Fruit fly (Drosophila melanogaster) whole organism, embryonic: ENCODE data around the gene Cul5.

Experiments
- Adf1 ChIP-seq: fragments of 200-800 bp; sonication (Bioruptor generic); IDR thresholded peaks from 2 replicates; pipeline ENCODE4 v1.3.6; 2022; ENCODE audit warnings: missing biosample characterization, missing genetic modification characterization
- Antp ChIP-seq: fragments of 200-800 bp; sonication (Bioruptor generic); optimal IDR thresholded peaks from 3 replicates; lab custom pipeline; 2016; ENCODE audit warnings: missing biosample characterization, missing genetic modification characterization
- Asciz ChIP-seq: fragments of 200-800 bp; sonication (Bioruptor generic); optimal IDR thresholded peaks from 2 replicates; lab custom pipeline; 2017; ENCODE audit warnings: missing biosample characterization, mild to moderate bottlenecking, missing genetic modification characterization, missing genetic modification reagents
- CG1024 ChIP-seq: fragments of 200-800 bp; sonication (Bioruptor generic); IDR thresholded peaks from 2 replicates; pipeline ENCODE4 v1.3.6; 2022; ENCODE audit warnings: missing biosample characterization, missing genetic modification characterization
- CG12299 ChIP-seq: fragments of 200-800 bp; sonication (Bioruptor generic); optimal IDR thresholded peaks from 2 replicates; lab custom pipeline; 2018; ENCODE audit warnings: missing biosample characterization, mild to moderate bottlenecking, missing genetic modification characterization
- CG13424 ChIP-seq: fragments of 200-800 bp; sonication (Bioruptor generic); optimal IDR thresholded peaks from 2 replicates; lab custom pipeline; 2019; ENCODE audit warnings: missing biosample characterization, mild to moderate bottlenecking, missing genetic modification characterization, moderate library complexity
- CG14014 ChIP-seq: fragments of 200-800 bp; sonication (Bioruptor generic); IDR thresholded peaks from 2 replicates; pipeline ENCODE4 v1.3.6; 2022; ENCODE audit warnings: missing biosample characterization, missing genetic modification characterization
- CG15269 ChIP-seq: fragments of 200-800 bp; sonication (Bioruptor generic); optimal IDR thresholded peaks from 2 replicates; lab custom pipeline; 2018; ENCODE audit warnings: missing biosample characterization, mild to moderate bottlenecking, missing genetic modification characterization, moderate library complexity
- CG15696 ChIP-seq: fragments of 200-800 bp; sonication (Bioruptor generic); optimal IDR thresholded peaks from 2 replicates; lab custom pipeline; 2019; ENCODE audit warnings: missing biosample characterization, mild to moderate bottlenecking, missing genetic modification characterization, moderate library complexity
- CG18476 ChIP-seq: fragments of 200-800 bp; sonication (Bioruptor generic); optimal IDR thresholded peaks from 2 replicates; lab custom pipeline; 2016; ENCODE audit warnings: missing biosample characterization, mild to moderate bottlenecking, missing genetic modification characterization
- CG18619 ChIP-seq: fragments of 200-800 bp; sonication (Bioruptor generic); optimal IDR thresholded peaks from 3 replicates; lab custom pipeline; 2017; ENCODE audit warnings: missing biosample characterization, mild to moderate bottlenecking, missing genetic modification characterization
- CG2889 ChIP-seq: fragments of 200-800 bp; sonication (Bioruptor generic); IDR thresholded peaks from 3 replicates; pipeline ENCODE4 v1.3.6; 2022; ENCODE audit warnings: missing biosample characterization, missing genetic modification characterization
- CG3163 ChIP-seq: fragments of 200-800 bp; sonication (Bioruptor generic); optimal IDR thresholded peaks from 3 replicates; lab custom pipeline; 2016; ENCODE audit warnings: missing biosample characterization, missing genetic modification characterization
- CG3995 ChIP-seq: fragments of 200-800 bp; sonication (Bioruptor generic); optimal IDR thresholded peaks from 3 replicates; lab custom pipeline; 2016; ENCODE audit warnings: missing biosample characterization, missing genetic modification characterization
- CG43689 ChIP-seq: fragments of 200-800 bp; sonication (Bioruptor generic); IDR thresholded peaks from 2 replicates; pipeline ENCODE4 v1.3.6; 2022; ENCODE audit warnings: missing biosample characterization, missing genetic modification characterization
- CG4854 ChIP-seq: fragments of 200-800 bp; sonication (Bioruptor generic); optimal IDR thresholded peaks from 2 replicates; lab custom pipeline; 2016; ENCODE audit warnings: missing biosample characterization, missing genetic modification characterization, inconsistent platforms
- CG5180 ChIP-seq: fragments of 200-800 bp; sonication (Bioruptor generic); optimal IDR thresholded peaks from 3 replicates; lab custom pipeline; 2017; ENCODE audit warnings: missing biosample characterization, missing genetic modification characterization, mild to moderate bottlenecking, moderate library complexity, missing genetic modification reagents
- CG8089 ChIP-seq: fragments of 200-800 bp; sonication (Bioruptor generic); optimal IDR thresholded peaks from 3 replicates; lab custom pipeline; 2016; ENCODE audit warnings: missing biosample characterization, missing genetic modification characterization
- CkIIα-i1 ChIP-seq: fragments of 200-800 bp; sonication (Bioruptor generic); IDR thresholded peaks from 2 replicates; pipeline ENCODE4 v1.3.6; 2022; ENCODE audit warnings: missing biosample characterization, missing genetic modification characterization
- Elba2 ChIP-seq: fragments of 200-800 bp; sonication (Bioruptor generic); optimal IDR thresholded peaks from 3 replicates; lab custom pipeline; 2016; ENCODE audit warnings: missing biosample characterization, missing genetic modification characterization
- Fer2 ChIP-seq: fragments of 200-800 bp; sonication (Bioruptor generic); optimal IDR thresholded peaks from 2 replicates; lab custom pipeline; 2018; ENCODE audit warnings: missing biosample characterization, mild to moderate bottlenecking, missing genetic modification characterization, moderate library complexity
- Fer3 ChIP-seq: fragments of 200-800 bp; sonication (Bioruptor generic); optimal IDR thresholded peaks from 2 replicates; lab custom pipeline; 2018; ENCODE audit warnings: missing biosample characterization, mild to moderate bottlenecking, missing genetic modification characterization, moderate library complexity
- Hmx ChIP-seq: fragments of 200-800 bp; sonication (Bioruptor generic); optimal IDR thresholded peaks from 2 replicates; lab custom pipeline; 2016; ENCODE audit warnings: missing biosample characterization, missing genetic modification characterization
- Lhr ChIP-seq: fragments of 200-800 bp; sonication (Bioruptor generic); optimal IDR thresholded peaks from 3 replicates; lab custom pipeline; 2017; ENCODE audit warnings: mild to moderate bottlenecking, missing biosample characterization, missing genetic modification reagents, missing genetic modification characterization
- Max ChIP-seq: fragments of 200-800 bp; sonication (Bioruptor generic); optimal IDR thresholded peaks from 2 replicates; lab custom pipeline; 2016; ENCODE audit warnings: missing biosample characterization, mild to moderate bottlenecking, missing genetic modification characterization
- Med ChIP-seq: fragments of 200-800 bp; sonication (Bioruptor generic); peaks from one replicate; lab custom pipeline; 2016; ENCODE audit warnings: missing biosample characterization, missing genetic modification characterization, mild to moderate bottlenecking, inconsistent platforms, moderate library complexity
- Nf-YC ChIP-seq: fragments of 200-800 bp; optimal IDR thresholded peaks from 3 replicates; lab custom pipeline; 2019; ENCODE audit warnings: missing biosample characterization, mild to moderate bottlenecking, missing genetic modification characterization, moderate library complexity
- Opbp ChIP-seq: fragments of 200-800 bp; sonication (Bioruptor generic); IDR thresholded peaks from 3 replicates; pipeline ENCODE4 v1.3.6; 2022; ENCODE audit warnings: missing biosample characterization, missing genetic modification characterization; ENCODE audit not compliant: partially characterized antibody
- Ptx1 ChIP-seq: fragments of 200-800 bp; sonication (Bioruptor generic); IDR thresholded peaks from 2 replicates; pipeline ENCODE4 v1.3.6; 2022; ENCODE audit warnings: missing biosample characterization, missing genetic modification characterization
- Spps ChIP-seq: fragments of 200-800 bp; sonication (Bioruptor generic); optimal IDR thresholded peaks from 2 replicates; lab custom pipeline; 2018; ENCODE audit warnings: missing biosample characterization, mild to moderate bottlenecking, missing genetic modification characterization
- Ssrp ChIP-seq: fragments of 200-800 bp; sonication (Bioruptor generic); optimal IDR thresholded peaks from 2 replicates; lab custom pipeline; 2018; ENCODE audit warnings: missing biosample characterization, mild to moderate bottlenecking, missing genetic modification characterization, moderate library complexity
- Stat92E ChIP-seq, 3 experiments: fragments of >200 bp in 2 of 3; fragments of 200-800 bp in 1 of 3; sonication (Bioruptor generic) in 1 of 3; optimal IDR thresholded peaks; 2 replicates each; lab custom pipeline; 2017 to 2019; ENCODE audit warnings: missing biosample characterization in 3 of 3, missing genetic modification characterization in 3 of 3, mild to moderate bottlenecking in 1 of 3, moderate library complexity in 1 of 3
- Taf1 ChIP-seq: fragments of 200-800 bp; sonication (Bioruptor generic); IDR thresholded peaks from 2 replicates; pipeline ENCODE4 v1.3.6; 2022; ENCODE audit warnings: missing biosample characterization, missing genetic modification characterization
- Xrp1 ChIP-seq: fragments of 200-800 bp; sonication (Bioruptor generic); IDR thresholded peaks from 2 replicates; pipeline ENCODE4 v1.3.6; 2022; ENCODE audit warnings: missing biosample characterization, missing genetic modification characterization
- br ChIP-seq: fragments of >200 bp; optimal IDR thresholded peaks from 2 replicates; lab custom pipeline; 2017
- bsh ChIP-seq, 2 experiments: fragments of 200-800 bp; sonication (Bioruptor generic); optimal IDR thresholded peaks; 2 replicates each; lab custom pipeline; 2017 to 2018; ENCODE audit warnings: mild to moderate bottlenecking in 2 of 2, missing biosample characterization in 2 of 2, missing genetic modification characterization in 2 of 2, moderate library complexity in 1 of 2
- chinmo ChIP-seq: fragments of 200-800 bp; sonication (Bioruptor generic); IDR thresholded peaks from 4 replicates; pipeline ENCODE4 v1.3.6; 2022; ENCODE audit warnings: missing biosample characterization, missing genetic modification characterization; ENCODE audit not compliant: partially characterized antibody
- crol ChIP-seq: fragments of 200-800 bp; sonication (Bioruptor generic); IDR thresholded peaks from 2 replicates; pipeline ENCODE4 v1.3.6; 2022; ENCODE audit warnings: missing biosample characterization, missing genetic modification characterization
- cwo ChIP-seq: fragments of 200-800 bp; sonication (Bioruptor generic); optimal IDR thresholded peaks from 3 replicates; lab custom pipeline; 2017; ENCODE audit warnings: missing biosample characterization, missing genetic modification characterization, mild to moderate bottlenecking, moderate library complexity, missing genetic modification reagents
- da ChIP-seq: fragments of 200-800 bp; sonication (Bioruptor generic); optimal IDR thresholded peaks from 2 replicates; lab custom pipeline; 2016; ENCODE audit warnings: missing biosample characterization, missing genetic modification characterization
- emc ChIP-seq: fragments of 200-800 bp; sonication (Bioruptor generic); optimal IDR thresholded peaks from 2 replicates; lab custom pipeline; 2016; ENCODE audit warnings: missing biosample characterization, missing genetic modification characterization
- fd102C ChIP-seq: fragments of 200-800 bp; sonication (Bioruptor generic); optimal IDR thresholded peaks from 2 replicates; lab custom pipeline; 2018; ENCODE audit warnings: missing biosample characterization, mild to moderate bottlenecking, missing genetic modification characterization, moderate library complexity
- fru ChIP-seq: fragments of >200 bp; optimal IDR thresholded peaks from 2 replicates; lab custom pipeline; 2017
- gce ChIP-seq: fragments of 200-800 bp; sonication (Bioruptor generic); IDR thresholded peaks from 3 replicates; pipeline ENCODE4 v1.3.6; 2022; ENCODE audit warnings: missing biosample characterization, missing genetic modification characterization
- grau ChIP-seq: fragments of 200-800 bp; optimal IDR thresholded peaks from 3 replicates; lab custom pipeline; 2019; ENCODE audit warnings: missing biosample characterization, mild to moderate bottlenecking, missing genetic modification characterization, moderate library complexity
- lilli ChIP-seq: fragments of 200-800 bp; sonication (Bioruptor generic); optimal IDR thresholded peaks from 3 replicates; lab custom pipeline; 2016; ENCODE audit warnings: missing biosample characterization, missing genetic modification characterization
- nau ChIP-seq: fragments of 200-800 bp; sonication (Bioruptor generic); optimal IDR thresholded peaks from 3 replicates; lab custom pipeline; 2017; ENCODE audit warnings: missing biosample characterization, mild to moderate bottlenecking, missing genetic modification characterization, missing genetic modification reagents
- prd ChIP-seq, 3 experiments: fragments of >200 bp in 2 of 3; fragments of 200-800 bp in 1 of 3; sonication (Bioruptor generic) in 1 of 3; optimal IDR thresholded peaks in 2 of 3; IDR thresholded peaks in 1 of 3; 2 replicates in 2 of 3; 3 replicates in 1 of 3; pipeline versions ENCODE4 v1.3.6 to Lab custom; 2017 to 2022; ENCODE audit warnings: missing biosample characterization in 1 of 3, missing genetic modification characterization in 1 of 3

Gene Cul5

DNA sequence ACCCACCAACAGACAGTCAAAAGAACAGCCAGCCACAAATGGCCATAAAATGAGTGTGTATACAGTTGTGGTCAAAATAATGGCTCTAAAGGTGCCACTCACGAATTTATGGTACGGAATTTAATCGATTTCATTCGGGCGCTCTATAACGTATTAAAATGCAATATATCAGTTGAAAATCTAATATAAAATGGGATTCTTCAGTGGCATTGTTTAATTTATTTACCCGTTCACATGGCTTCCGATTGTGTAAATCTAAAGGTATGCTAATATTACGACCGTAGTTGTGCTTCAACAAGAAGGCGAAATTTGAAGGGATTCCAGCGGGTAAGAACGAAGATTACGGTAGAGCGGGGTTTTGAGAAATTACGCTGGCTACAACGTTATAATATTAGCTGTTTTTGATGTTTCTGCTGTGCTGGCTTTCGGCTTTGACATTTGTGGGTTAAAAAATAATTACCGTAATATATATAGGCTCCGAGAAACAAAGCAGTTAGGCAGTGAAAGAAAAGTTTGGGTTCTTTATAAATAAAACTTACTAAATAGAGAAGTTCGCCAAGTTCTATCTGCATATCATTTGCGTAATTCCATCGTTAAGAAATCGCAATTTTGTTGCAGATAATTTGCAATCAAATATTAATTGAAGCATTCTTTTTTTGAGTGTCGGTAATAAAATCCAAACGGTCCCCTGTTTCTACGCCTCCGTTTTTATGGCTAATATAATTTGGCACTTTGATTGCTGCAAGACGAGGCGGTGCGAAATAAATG lies 13.0 kb upstream of the Cul5 start (continued):
- TF ChIP-seq Xrp1: peak; percentile 21; the same call in 1 of the 2 replicates
- TF ChIP-seq CG5180 (GFP tag; lab: Kevin White, UChicago): no peak
- TF ChIP-seq CG3995 (GFP tag; lab: Kevin White, UChicago): no peak
- TF ChIP-seq Taf1: no peak
- no peak for TF ChIP-seq fru
- peak; percentile 23 for TF ChIP-seq CG15269
- no peak for TF ChIP-seq CG4854 (GFP tag; lab: Kevin White, UChicago)
- no peak for TF ChIP-seq CG13424 (tag; lab: Kevin White, UChicago)
- TF ChIP-seq CG8089 (GFP tag; lab: Kevin White, UChicago): no peak
- TF ChIP-seq Antp (GFP tag; lab: Kevin White, UChicago): no peak
- no peak for TF ChIP-seq da (GFP tag; lab: Kevin White, UChicago)
- no peak for TF ChIP-seq gce (GFP tag; lab: Robert Waterston, UW)
- no peak for TF ChIP-seq fd102C (GFP tag; lab: Kevin White, UChicago)
- no peak for TF ChIP-seq Fer2 (tag; lab: Kevin White, UChicago)
- TF ChIP-seq CG15696 (tag; lab: Kevin White, UChicago): no peak
- no peak for TF ChIP-seq CkIIα-i1
- TF ChIP-seq Lhr (GFP tag; lab: Kevin White, UChicago): no peak
- 0 out of 2 replicates have a peak, but pooled peaks have one; percentile 9 for TF ChIP-seq Ptx1 (GFP tag; lab: Robert Waterston, UW)
- no peak for TF ChIP-seq chinmo (GFP tag; lab: Robert Waterston, UW)
- TF ChIP-seq Spps (tag; lab: Kevin White, UChicago): no peak
- TF ChIP-seq CG1024 (GFP tag; lab: Robert Waterston, UW): no peak
- no peak for TF ChIP-seq Fer3 (tag; lab: Kevin White, UChicago)
- TF ChIP-seq bsh (GFP tag; optimal IDR thresholded peaks at IDR 0.05; lab: Kevin White, UChicago): peak in 1 of 2 experiments; percentile 4
- peak; percentile 24 for TF ChIP-seq cwo (GFP tag; lab: Kevin White, UChicago)
- TF ChIP-seq grau (tag; lab: Kevin White, UChicago): peak; percentile 12
- no peak for TF ChIP-seq Adf1 (GFP tag; lab: Robert Waterston, UW)
- TF ChIP-seq lilli: peak; percentile 9
- no peak for TF ChIP-seq Elba2 (GFP tag; lab: Kevin White, UChicago)
- no peak for TF ChIP-seq crol (GFP tag; lab: Robert Waterston, UW)
- no peak for TF ChIP-seq CG3163 (GFP tag; lab: Kevin White, UChicago)
- peak; percentile 6 for TF ChIP-seq Ssrp
- TF ChIP-seq Stat92E (GFP tag; optimal IDR thresholded peaks at IDR 0.05; lab: Kevin White, UChicago): no peak
- TF ChIP-seq Opbp (GFP tag; lab: Robert Waterston, UW): no peak
- no peak for TF ChIP-seq CG2889 (GFP tag; lab: Robert Waterston, UW)
- TF ChIP-seq nau (GFP tag; lab: Kevin White, UChicago): no peak
- TF ChIP-seq br (lab: Kevin White, UChicago): no peak
- no peak for TF ChIP-seq CG12299 (tag; lab: Kevin White, UChicago)
- no peak for TF ChIP-seq CG18476 (GFP tag; lab: Kevin White, UChicago)
- peak; percentile 12 for TF ChIP-seq Nf-YC (tag; lab: Kevin White, UChicago)
- no peak for TF ChIP-seq prd (optimal IDR thresholded peaks at IDR 0.05; lab: Kevin White, UChicago)
- TF ChIP-seq prd (GFP tag; IDR thresholded peaks at IDR 0.05; lab: Robert Waterston, UW): 0 out of 3 replicates have a peak, but pooled peaks have one; percentile 23
- TF ChIP-seq CG18619 (GFP tag; lab: Kevin White, UChicago): no peak
- TF ChIP-seq Max (GFP tag; lab: Kevin White, UChicago): no peak
- no peak for TF ChIP-seq Hmx (GFP tag; lab: Kevin White, UChicago)
- no peak for TF ChIP-seq Asciz (GFP tag; lab: Kevin White, UChicago)
- TF ChIP-seq CG14014: 0 out of 2 replicates have a peak, but pooled peaks have one; percentile 6
- TF ChIP-seq CG43689 (GFP tag; lab: Robert Waterston, UW): no peak
- TF ChIP-seq emc (GFP tag; lab: Kevin White, UChicago): no peak
- TF ChIP-seq Med (GFP tag; lab: Kevin White, UChicago): peak; percentile 40
